Worm (Caenorhabditis elegans) whole organism, L1 larva: ENCODE data around the gene rpn-2.

Experiments used
- aha-1 ChIP-seq: fragments of 150-350 bp; optimal IDR thresholded peaks from 2 replicates; lab custom pipeline; 2014; ENCODE audit warnings: missing biosample characterization, missing genetic modification characterization
- dpl-1 ChIP-seq, 3 experiments: fragments of 150-350 bp in 2 of 3; sonication (generic microtip) in 1 of 3; optimal IDR thresholded peaks; 2 replicates each; lab custom pipeline; 2014 to 2017; ENCODE audit warnings: missing biosample characterization in 3 of 3, missing genetic modification characterization in 3 of 3, missing genetic modification reagents in 3 of 3
- jun-1 ChIP-seq: fragments of 150-350 bp; optimal IDR thresholded peaks from 2 replicates; lab custom pipeline; 2014; ENCODE audit warnings: missing biosample characterization, missing genetic modification reagents, missing genetic modification characterization
- unc-30 ChIP-seq: sonication (generic microtip); optimal IDR thresholded peaks from 2 replicates; lab custom pipeline; 2017; ENCODE audit warnings: missing biosample characterization, missing genetic modification characterization
- ztf-11 ChIP-seq, 2 experiments: sonication (generic microtip); optimal IDR thresholded peaks; 2 replicates each; lab custom pipeline; 2016 to 2017; ENCODE audit warnings: missing genetic modification characterization in 2 of 2, missing biosample characterization in 1 of 2, missing compliant biosample characterization in 1 of 2

- TF ChIP-seq ztf-11 (tag; optimal IDR thresholded peaks at IDR 0.05; lab: Kevin White, UChicago) (no peak), aha-1 (no peak), dpl-1 (GFP tag; optimal IDR thresholded peaks at IDR 0.05; lab: Kevin White, UChicago) (no peak), jun-1 (tag; lab: Kevin White, UChicago) (no peak), unc-30 (tag; lab: Kevin White, UChicago) (no peak)
Observed at ce11 chrIII:6210215-6210822, 11.3 kb downstream of the rpn-2 start.
